Fruit fly (Drosophila melanogaster): Measurements from ENCODE around the gene CG13901.

Gene CG13901

dm6 chr3L:837552-838187, at the start of gene CG13901, which contains the start of gene CG13887 (continued):
- TF ChIP-seq Bteb2 (GFP tag; optimal IDR thresholded peaks at IDR 0.05), result peak; percentile 91
- TF ChIP-seq mam (GFP tag; optimal IDR thresholded peaks at IDR 0.05), result peak; percentile 96
- TF ChIP-seq twi (tag; optimal IDR thresholded peaks at IDR 0.05), result peak; percentile 83
- peak; percentile 91 for TF ChIP-seq vfl (GFP tag; optimal IDR thresholded peaks at IDR 0.05)
- peak; percentile 87 for TF ChIP-seq ken (GFP tag; IDR thresholded peaks at IDR 0.05)
- peak; percentile 95 for TF ChIP-seq tx (GFP tag; optimal IDR thresholded peaks at IDR 0.05)
- TF ChIP-seq Dek (tag; optimal IDR thresholded peaks at IDR 0.05), result peak; percentile 86
- TF ChIP-seq CG4617 (GFP tag; optimal IDR thresholded peaks at IDR 0.05; ENCODE audit: borderline replicate concordance), result peak; percentile 97
- peak; percentile 93 for TF ChIP-seq B-H2 (GFP tag; optimal IDR thresholded peaks at IDR 0.05)
- TF ChIP-seq p53 (GFP tag; optimal IDR thresholded peaks at IDR 0.05), result peak; percentile 77
- TF ChIP-seq odd (GFP tag; optimal IDR thresholded peaks at IDR 0.05), result no peak
- no peak for TF ChIP-seq Deaf1 (tag; optimal IDR thresholded peaks at IDR 0.05)
- peak in 1 of 2 experiments; percentile 42 for TF ChIP-seq Eip74EF (GFP tag; optimal IDR thresholded peaks at IDR 0.05)
- peak; percentile 78 for TF ChIP-seq ara (GFP tag; IDR thresholded peaks at IDR 0.05)
- TF ChIP-seq phol (tag; optimal IDR thresholded peaks at IDR 0.05), result peak; percentile 93
- TF ChIP-seq CG12744 (GFP tag; optimal IDR thresholded peaks at IDR 0.05), result peak; percentile 85
- peak; percentile 86 for TF ChIP-seq CG7372 (GFP tag; IDR thresholded peaks at IDR 0.05)
- TF ChIP-seq seq (GFP tag; IDR thresholded peaks at IDR 0.05), result peak; percentile 79
- peak; percentile 72 for TF ChIP-seq salm (tag; optimal IDR thresholded peaks at IDR 0.05)
- peak; percentile 18; the same call in 1 of the 3 replicates for TF ChIP-seq jigr1 (GFP tag; IDR thresholded peaks at IDR 0.05)
- peak; percentile 59 for TF ChIP-seq exex (tag; optimal IDR thresholded peaks at IDR 0.05)
- no peak for TF ChIP-seq cg (GFP tag; optimal IDR thresholded peaks at IDR 0.05)
- peak; percentile 67 for TF ChIP-seq BtbVII (GFP tag; optimal IDR thresholded peaks at IDR 0.05)
- peak; percentile 75 for TF ChIP-seq CG4854 (GFP tag; optimal IDR thresholded peaks at IDR 0.05)
- TF ChIP-seq CG10147 (GFP tag; optimal IDR thresholded peaks at IDR 0.05), result peak; percentile 90
- no peak for TF ChIP-seq CG4360 (GFP tag; IDR thresholded peaks at IDR 0.05)
- peak; percentile 79 for TF ChIP-seq wdn (GFP tag; IDR thresholded peaks at IDR 0.05)
- TF ChIP-seq Awh (GFP tag; IDR thresholded peaks at IDR 0.05), result peak; percentile 83
- peak; percentile 77 for TF ChIP-seq CG10267 (tag; optimal IDR thresholded peaks at IDR 0.05)
- TF ChIP-seq CG8944 (GFP tag; optimal IDR thresholded peaks at IDR 0.05), result peak; percentile 95
- TF ChIP-seq CG5245 (GFP tag; optimal IDR thresholded peaks at IDR 0.05), result peak; percentile 72
- TF ChIP-seq Gsc (GFP tag; IDR thresholded peaks at IDR 0.05), result no peak; the same call in 1 of the 2 replicates
- TF ChIP-seq Asciz (GFP tag; optimal IDR thresholded peaks at IDR 0.05), result peak; percentile 69
- peak; percentile 54; the same call in 1 of the 2 replicates for TF ChIP-seq Lim3 (GFP tag; IDR thresholded peaks at IDR 0.05)
- peak; percentile 94 for TF ChIP-seq tin (GFP tag; optimal IDR thresholded peaks at IDR 0.05)
- TF ChIP-seq luna (GFP tag; optimal IDR thresholded peaks at IDR 0.05), result peak; percentile 83
- peak; percentile 94 for TF ChIP-seq Chrac-16 (GFP tag; optimal IDR thresholded peaks at IDR 0.05)
- TF ChIP-seq Vsx1 (GFP tag; optimal IDR thresholded peaks at IDR 0.05), result peak; percentile 75
- TF ChIP-seq C15 (GFP tag; IDR thresholded peaks at IDR 0.05), result peak; percentile 67; the same call in 1 of the 3 replicates
- TF ChIP-seq so (GFP tag; IDR thresholded peaks at IDR 0.05), result peak; percentile 84; the same call in 2 of the 3 replicates
- TF ChIP-seq CG7928 (GFP tag; optimal IDR thresholded peaks at IDR 0.05), result peak; percentile 68
- peak; percentile 34 for TF ChIP-seq bigmax (GFP tag; optimal IDR thresholded peaks at IDR 0.05)
- peak; percentile 77 for TF ChIP-seq NK7.1 (GFP tag; optimal IDR thresholded peaks at IDR 0.05)
- peak; percentile 95 for TF ChIP-seq pho (GFP tag; optimal IDR thresholded peaks at IDR 0.05)
- TF ChIP-seq Drgx (GFP tag; IDR thresholded peaks at IDR 0.05), result peak; percentile 83
- TF ChIP-seq CG5180 (GFP tag; optimal IDR thresholded peaks at IDR 0.05), result peak; percentile 65
- peak; percentile 14 to 65 for TF ChIP-seq tll (GFP tag; optimal IDR thresholded peaks at IDR 0.05)
- peak; percentile 87 for TF ChIP-seq CG18764 (GFP tag; optimal IDR thresholded peaks at IDR 0.05)
- TF ChIP-seq esg (GFP tag; conservative IDR thresholded peaks at IDR 0.05), result peak; percentile 81
- peak; percentile 92 for TF ChIP-seq Dip3 (GFP tag; optimal IDR thresholded peaks at IDR 0.05)

Data from whole organism, embryonic.